Worm (Caenorhabditis elegans) whole organism, L2 larva: ENCODE measurements around the gene ZK662.2.

Experiments used
- C34F6.9 ChIP-seq: fragments of 150-350 bp; optimal IDR thresholded peaks from 2 replicates; lab custom pipeline; 2014; ENCODE audit warnings: missing biosample characterization, missing genetic modification characterization
- F13H6.1 ChIP-seq: sonication (generic microtip); optimal IDR thresholded peaks from 2 replicates; lab custom pipeline; 2016; ENCODE audit warnings: missing genetic modification characterization, missing compliant biosample characterization
- R02D3.7 ChIP-seq: fragments of 150-350 bp; optimal IDR thresholded peaks from 2 replicates; lab custom pipeline; 2014; ENCODE audit warnings: missing biosample characterization, missing genetic modification characterization
- Y55F3AM.14 ChIP-seq: fragments of 200-800 bp; sonication (Bioruptor generic); optimal IDR thresholded peaks from 2 replicates; lab custom pipeline; 2018; ENCODE audit warnings: mild to moderate bottlenecking, missing genetic modification characterization, missing compliant biosample characterization
- ZK546.5 ChIP-seq: sonication (generic microtip); optimal IDR thresholded peaks from 2 replicates; lab custom pipeline; 2017; ENCODE audit warnings: missing biosample characterization, missing genetic modification characterization
- alr-1 ChIP-seq: fragments of 150-350 bp; optimal IDR thresholded peaks from 2 replicates; lab custom pipeline; 2014; ENCODE audit warnings: missing biosample characterization, missing genetic modification characterization
- ceh-16 ChIP-seq: fragments of 150-350 bp; optimal IDR thresholded peaks from 2 replicates; lab custom pipeline; 2014; ENCODE audit warnings: missing biosample characterization, missing genetic modification characterization
- ceh-82 ChIP-seq: fragments of 150-350 bp; optimal IDR thresholded peaks from 2 replicates; lab custom pipeline; 2014; ENCODE audit warnings: missing biosample characterization, missing genetic modification characterization
- crh-2 ChIP-seq: sonication (generic microtip); optimal IDR thresholded peaks from 2 replicates; lab custom pipeline; 2017; ENCODE audit warnings: missing biosample characterization, missing genetic modification characterization
- dmd-4 ChIP-seq: sonication (generic microtip); optimal IDR thresholded peaks from 2 replicates; lab custom pipeline; 2017; ENCODE audit warnings: missing biosample characterization, missing genetic modification characterization
- egl-27 ChIP-seq: sonication (generic microtip); optimal IDR thresholded peaks from 3 replicates; lab custom pipeline; 2017; ENCODE audit warnings: missing biosample characterization, missing genetic modification reagents, missing genetic modification characterization
- elt-1 ChIP-seq: fragments of 150-350 bp; optimal IDR thresholded peaks from 2 replicates; lab custom pipeline; 2014; ENCODE audit warnings: missing biosample characterization, missing genetic modification characterization
- fos-1 ChIP-seq: fragments of 150-350 bp; optimal IDR thresholded peaks from 2 replicates; lab custom pipeline; 2014; ENCODE audit warnings: missing biosample characterization, missing genetic modification characterization
- gmeb-1 ChIP-seq: fragments of 150-350 bp; optimal IDR thresholded peaks from 2 replicates; lab custom pipeline; 2014; ENCODE audit warnings: missing biosample characterization, missing genetic modification characterization
- lin-11 ChIP-seq: fragments of 150-350 bp; sonication (generic microtip); optimal IDR thresholded peaks from 2 replicates; lab custom pipeline; 2014; ENCODE audit warnings: missing biosample characterization, missing genetic modification characterization, inconsistent platforms, mixed read lengths
- lin-13 ChIP-seq: fragments of 150-350 bp; optimal IDR thresholded peaks from 2 replicates; lab custom pipeline; 2014; ENCODE audit warnings: missing biosample characterization, missing genetic modification reagents, missing genetic modification characterization
- lin-39 ChIP-seq: fragments of 150-350 bp; optimal IDR thresholded peaks from 2 replicates; lab custom pipeline; 2014; ENCODE audit warnings: missing biosample characterization, missing genetic modification reagents, missing genetic modification characterization
- lsy-2 ChIP-seq, 2 experiments: fragments of 150-350 bp in 1 of 2; sonication (generic microtip) in 1 of 2; optimal IDR thresholded peaks; 2 replicates each; lab custom pipeline; 2014 to 2017; ENCODE audit warnings: missing biosample characterization in 2 of 2, missing genetic modification characterization in 2 of 2
- mbf-1 ChIP-seq: sonication (generic microtip); optimal IDR thresholded peaks from 2 replicates; lab custom pipeline; 2017; ENCODE audit warnings: missing biosample characterization, missing genetic modification characterization
- mdl-1 ChIP-seq, 2 experiments: fragments of 150-350 bp in 1 of 2; sonication (generic microtip) in 1 of 2; optimal IDR thresholded peaks; 2 replicates each; lab custom pipeline; 2017; ENCODE audit warnings: missing biosample characterization in 2 of 2, missing genetic modification characterization in 2 of 2
- nhr-11 ChIP-seq: fragments of 150-350 bp; optimal IDR thresholded peaks from 2 replicates; lab custom pipeline; 2014; ENCODE audit warnings: missing biosample characterization, missing genetic modification characterization
- nhr-12 ChIP-seq: fragments of 150-350 bp; optimal IDR thresholded peaks from 2 replicates; lab custom pipeline; 2014; ENCODE audit warnings: missing biosample characterization, missing genetic modification characterization
- nhr-129 ChIP-seq: fragments of 150-350 bp; optimal IDR thresholded peaks from 2 replicates; lab custom pipeline; 2014; ENCODE audit warnings: missing biosample characterization, missing genetic modification characterization
- nhr-237 ChIP-seq: fragments of 150-350 bp; optimal IDR thresholded peaks from 2 replicates; lab custom pipeline; 2014; ENCODE audit warnings: missing biosample characterization, missing genetic modification characterization
- nhr-6 ChIP-seq: fragments of 150-350 bp; optimal IDR thresholded peaks from 2 replicates; lab custom pipeline; 2014; ENCODE audit warnings: missing biosample characterization, missing genetic modification characterization
- nhr-77 ChIP-seq: fragments of 150-350 bp; optimal IDR thresholded peaks from 2 replicates; lab custom pipeline; 2014; ENCODE audit warnings: missing biosample characterization, missing genetic modification characterization
- peb-1 ChIP-seq: fragments of 150-350 bp; optimal IDR thresholded peaks from 2 replicates; lab custom pipeline; 2014; ENCODE audit warnings: missing biosample characterization, missing genetic modification characterization
- sma-3 ChIP-seq: sonication (generic microtip); optimal IDR thresholded peaks from 2 replicates; lab custom pipeline; 2016; ENCODE audit warnings: missing genetic modification reagents, missing genetic modification characterization, missing compliant biosample characterization
- sma-9 ChIP-seq, 2 experiments: fragments of 150-350 bp in 1 of 2; sonication (generic microtip) in 1 of 2; optimal IDR thresholded peaks; 2 replicates each; lab custom pipeline; 2014 to 2016; ENCODE audit warnings: missing genetic modification characterization in 2 of 2, mild to moderate bottlenecking in 1 of 2, missing biosample characterization in 1 of 2, missing compliant biosample characterization in 1 of 2, missing genetic modification reagents in 1 of 2, moderate library complexity in 1 of 2
- snpc-4 ChIP-seq: fragments of 150-350 bp; optimal IDR thresholded peaks from 2 replicates; lab custom pipeline; 2014; ENCODE audit warnings: missing biosample characterization, missing genetic modification characterization
- unc-39 ChIP-seq: fragments of 150-350 bp; optimal IDR thresholded peaks from 2 replicates; lab custom pipeline; 2014; ENCODE audit warnings: missing biosample characterization, missing genetic modification characterization
- unc-55 ChIP-seq: fragments of 150-350 bp; sonication (generic microtip); optimal IDR thresholded peaks from 3 replicates; lab custom pipeline; 2014; ENCODE audit warnings: missing biosample characterization, missing genetic modification reagents, missing genetic modification characterization
- unc-62 ChIP-seq: fragments of 150-350 bp; optimal IDR thresholded peaks from 2 replicates; lab custom pipeline; 2014; ENCODE audit warnings: missing biosample characterization, missing genetic modification reagents, missing genetic modification characterization
- zag-1 ChIP-seq: fragments of 150-350 bp; optimal IDR thresholded peaks from 2 replicates; lab custom pipeline; 2014; ENCODE audit warnings: missing biosample characterization, missing genetic modification characterization
- ztf-11 ChIP-seq: sonication (generic microtip); optimal IDR thresholded peaks from 2 replicates; lab custom pipeline; 2017; ENCODE audit warnings: missing biosample characterization, missing genetic modification characterization
- ztf-4 ChIP-seq: fragments of 150-350 bp; optimal IDR thresholded peaks from 2 replicates; lab custom pipeline; 2014; ENCODE audit warnings: missing biosample characterization, missing genetic modification characterization

Gene ZK662.2

ce11 chrX:15740526-15740925 is 44.0 kb downstream of the ZK662.2 start, which contains the start of gene srg-64:
Gene srg-64, minus strand, starts transcription at chrX:15740626.
- TF ChIP-seq ztf-11, result no peak
- TF ChIP-seq unc-62, result no peak
- no peak for TF ChIP-seq egl-27 (tag; lab: Kevin White, UChicago)
- TF ChIP-seq sma-9 (GFP tag; optimal IDR thresholded peaks at IDR 0.05; lab: Kevin White, UChicago), result no peak
- TF ChIP-seq sma-9 (tag; optimal IDR thresholded peaks at IDR 0.05; lab: Kevin White, UChicago), result no peak
- TF ChIP-seq ZK546.5 (tag; lab: Kevin White, UChicago), result no peak
- TF ChIP-seq mbf-1 (tag; lab: Kevin White, UChicago), result no peak
- no peak for TF ChIP-seq gmeb-1 (tag; lab: Kevin White, UChicago)
- no peak for TF ChIP-seq dmd-4 (tag; lab: Kevin White, UChicago)
- no peak for TF ChIP-seq C34F6.9 (tag; lab: Kevin White, UChicago)
- no peak for TF ChIP-seq unc-39
- TF ChIP-seq nhr-237 (tag; lab: Kevin White, UChicago), result no peak
- TF ChIP-seq nhr-6 (tag; lab: Kevin White, UChicago), result no peak
- no peak for TF ChIP-seq Y55F3AM.14 (GFP tag; lab: Kevin White, UChicago)
- no peak for TF ChIP-seq ceh-82
- no peak for TF ChIP-seq lin-39 (tag; lab: Kevin White, UChicago)
- no peak for TF ChIP-seq nhr-11 (tag; lab: Kevin White, UChicago)
- TF ChIP-seq lin-13 (GFP tag; lab: Kevin White, UChicago), result no peak
- TF ChIP-seq lsy-2 (tag; optimal IDR thresholded peaks at IDR 0.05; lab: Kevin White, UChicago), result no peak
- no peak for TF ChIP-seq nhr-12 (tag; lab: Kevin White, UChicago)

DNA sequence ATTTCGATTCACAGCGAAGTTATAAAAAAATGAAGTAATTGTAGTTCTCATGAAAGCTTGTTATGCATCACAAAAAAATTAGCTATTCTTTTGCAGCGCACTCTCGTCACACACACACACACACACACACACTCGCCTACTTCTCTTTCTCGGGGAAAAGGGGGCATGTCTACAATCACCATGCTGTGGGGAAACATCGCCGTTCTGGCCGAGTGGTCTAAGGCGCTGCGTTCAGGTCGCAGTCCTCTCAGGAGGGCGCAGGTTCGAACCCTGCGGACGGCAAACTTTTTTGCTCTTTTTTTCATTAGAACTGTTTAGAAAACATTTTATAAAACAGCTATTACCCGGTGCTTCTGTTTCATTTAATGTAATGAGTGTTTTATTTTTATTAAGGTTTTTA is 45.4 kb downstream of the ZK662.2 start:
- TF ChIP-seq unc-55 (peak; percentile 63), lsy-2 (tag; optimal IDR thresholded peaks at IDR 0.05; lab: Kevin White, UChicago) (peak; percentile 33 to 59), alr-1 (tag; lab: Kevin White, UChicago) (no peak), ceh-16 (peak; percentile 8), gmeb-1 (tag; lab: Kevin White, UChicago) (peak; percentile 57), sma-9 (GFP tag; optimal IDR thresholded peaks at IDR 0.05; lab: Kevin White, UChicago) (peak; percentile 53), sma-9 (tag; optimal IDR thresholded peaks at IDR 0.05; lab: Kevin White, UChicago) (no peak), nhr-77 (no peak), Y55F3AM.14 (GFP tag; lab: Kevin White, UChicago) (peak; percentile 41), crh-2 (peak; percentile 59), ceh-82 (no peak), lin-13 (GFP tag; lab: Kevin White, UChicago) (peak; percentile 52), R02D3.7 (tag; lab: Kevin White, UChicago) (no peak), C34F6.9 (tag; lab: Kevin White, UChicago) (peak; percentile 13), sma-3 (GFP tag; lab: Kevin White, UChicago) (peak; percentile 39), fos-1 (tag; lab: Kevin White, UChicago) (peak; percentile 43), zag-1 (tag; lab: Kevin White, UChicago) (peak; percentile 2), nhr-129 (tag; lab: Kevin White, UChicago) (peak; percentile 84), F13H6.1 (tag; lab: Kevin White, UChicago) (peak; percentile 41), unc-39 (no peak), lin-11 (peak; percentile 57), snpc-4 (peak; percentile 49), mdl-1 (tag; optimal IDR thresholded peaks at IDR 0.05; lab: Kevin White, UChicago) (peak in 1 of 2 experiments; percentile 33)

- no peak for TF ChIP-seq nhr-129 (tag; lab: Kevin White, UChicago)
- no peak for TF ChIP-seq peb-1 (tag; lab: Kevin White, UChicago)
- TF ChIP-seq egl-27 (tag; lab: Kevin White, UChicago), result no peak
- no peak for TF ChIP-seq ztf-4
- TF ChIP-seq lin-39 (tag; lab: Kevin White, UChicago), result no peak
- TF ChIP-seq elt-1 (tag; lab: Kevin White, UChicago), result no peak
- no peak for TF ChIP-seq fos-1 (tag; lab: Kevin White, UChicago)
- no peak for TF ChIP-seq R02D3.7 (tag; lab: Kevin White, UChicago)
- TF ChIP-seq gmeb-1 (tag; lab: Kevin White, UChicago), result no peak
- no peak for TF ChIP-seq mbf-1 (tag; lab: Kevin White, UChicago)
- TF ChIP-seq, all 48 proteins: peak for 0
These were observed 45.8 kb downstream of the ZK662.2 start, which contains the start of gene nhr-255 for ce11 chrX:15742310-15742709. Gene nhr-255, plus strand, starts transcription at chrX:15742610.

DNA sequence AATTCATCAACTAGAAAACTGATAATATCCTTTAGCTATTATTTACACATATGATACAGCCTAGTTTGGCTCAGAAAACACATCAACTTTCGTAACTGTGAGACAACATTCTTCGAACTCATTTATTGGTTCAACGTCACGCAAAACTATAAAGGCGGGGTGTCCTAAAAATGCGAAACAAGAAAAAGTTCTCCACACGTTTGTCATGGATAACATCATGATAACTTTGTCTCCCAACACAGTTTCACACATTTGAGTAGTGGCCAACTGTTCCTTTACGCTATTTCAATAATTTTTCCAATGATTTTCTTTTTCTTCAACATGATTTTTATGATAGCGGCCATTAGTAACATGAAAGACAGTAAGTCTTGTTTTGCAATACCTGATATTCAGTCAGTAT is 50.2 kb downstream of the ZK662.2 start, which contains the start of gene srxa-9:
Gene srxa-9 (plus strand): TSS at position 301 of the 400 bp plus-strand sequence.
- no peak for TF ChIP-seq elt-1 (tag; lab: Kevin White, UChicago)
- no peak for TF ChIP-seq ZK546.5 (tag; lab: Kevin White, UChicago)
- no peak for TF ChIP-seq mdl-1 (tag; optimal IDR thresholded peaks at IDR 0.05; lab: Kevin White, UChicago)
- no peak for TF ChIP-seq egl-27 (tag; lab: Kevin White, UChicago)
